Worm (Caenorhabditis elegans) whole organism, early embryonic: ENCODE data around the gene ZK546.5.
"Not testable (repeated sequence)": the region's sequence is repeated elsewhere in the genome, so short reads cannot be mapped to it uniquely, and the experiment has no call there.

Source experiments
- B0310.2 ChIP-seq: sonication (generic microtip); optimal IDR thresholded peaks from 2 replicates; lab custom pipeline; 2016; ENCODE audit warnings: mild to moderate bottlenecking, missing genetic modification characterization, missing compliant biosample characterization
- F13C5.2 ChIP-seq: sonication (generic microtip); optimal IDR thresholded peaks from 2 replicates; lab custom pipeline; 2017; ENCODE audit warnings: mild to moderate bottlenecking, missing genetic modification characterization, inconsistent platforms, missing compliant biosample characterization
- aly-1 ChIP-seq: sonication (generic microtip); optimal IDR thresholded peaks from 2 replicates; lab custom pipeline; 2016; ENCODE audit warnings: missing genetic modification characterization, missing compliant biosample characterization
- ama-1 ChIP-seq: fragments of 150-350 bp; optimal IDR thresholded peaks from 2 replicates; lab custom pipeline; 2014
- ceh-13 ChIP-seq: fragments of 200-800 bp; sonication (Bioruptor generic); optimal IDR thresholded peaks from 2 replicates; lab custom pipeline; 2018; ENCODE audit warnings: mild to moderate bottlenecking, missing genetic modification characterization, missing compliant biosample characterization
- ceh-36 ChIP-seq: sonication (generic microtip); optimal IDR thresholded peaks from 2 replicates; lab custom pipeline; 2016; ENCODE audit warnings: missing genetic modification characterization, inconsistent platforms, missing compliant biosample characterization
- ets-7 ChIP-seq: sonication (generic microtip); optimal IDR thresholded peaks from 2 replicates; lab custom pipeline; 2016; ENCODE audit warnings: missing genotype, missing genetic modification characterization, missing compliant biosample characterization
- flt-1 ChIP-seq: fragments of 200-800 bp; sonication (Bioruptor generic); IDR thresholded peaks from 2 replicates; pipeline ENCODE4 v1.3.6; 2022; ENCODE audit warnings: missing genetic modification characterization, missing compliant biosample characterization
- hmbx-1 ChIP-seq: sonication (generic microtip); optimal IDR thresholded peaks from 2 replicates; lab custom pipeline; 2016; ENCODE audit warnings: mild to moderate bottlenecking, missing genetic modification characterization, missing compliant biosample characterization
- hmg-4 ChIP-seq: fragments of 200-800 bp; sonication (Bioruptor generic); optimal IDR thresholded peaks from 2 replicates; lab custom pipeline; 2018; ENCODE audit warnings: mild to moderate bottlenecking, missing genetic modification characterization, missing compliant biosample characterization
- hnd-1 ChIP-seq: sonication (generic microtip); optimal IDR thresholded peaks from 2 replicates; lab custom pipeline; 2016; ENCODE audit warnings: missing genetic modification characterization, missing compliant biosample characterization
- pes-1 ChIP-seq: fragments of 200-800 bp; sonication (Bioruptor generic); IDR thresholded peaks from 2 replicates; pipeline ENCODE4 v1.3.6; 2022; ENCODE audit warnings: missing genetic modification reagents, missing genetic modification characterization, missing compliant biosample characterization
- scrt-1 ChIP-seq: fragments of 200-800 bp; sonication (Bioruptor generic); IDR thresholded peaks from 2 replicates; pipeline ENCODE4 v1.3.6; 2022; ENCODE audit warnings: missing genetic modification characterization, missing compliant biosample characterization
- sea-1 ChIP-seq: fragments of 200-800 bp; sonication (Bioruptor generic); conservative IDR thresholded peaks from 2 replicates; pipeline ENCODE4 v1.3.6; 2022; ENCODE audit warnings: missing genetic modification characterization, missing compliant biosample characterization
- tbx-11 ChIP-seq: fragments of 200-800 bp; sonication (Bioruptor generic); IDR thresholded peaks from 2 replicates; pipeline ENCODE4 v1.3.6; 2022; ENCODE audit warnings: missing genetic modification characterization, missing compliant biosample characterization
- tbx-37 ChIP-seq: fragments of 200-800 bp; sonication (Bioruptor generic); conservative IDR thresholded peaks from 2 replicates; pipeline ENCODE4 v1.3.6; 2022; ENCODE audit warnings: missing genetic modification reagents, missing genetic modification characterization, missing compliant biosample characterization
- tra-4 ChIP-seq: sonication (generic microtip); optimal IDR thresholded peaks from 2 replicates; lab custom pipeline; 2017; ENCODE audit warnings: missing genetic modification characterization, missing compliant biosample characterization

The ZK546.5 gene

ce11 chrII:4915572-4915971 is 20.0 kb upstream of the ZK546.5 start:
- TF ChIP-seq ama-1 (lab: Kevin White, UChicago) (no peak), flt-1 (no peak), ceh-13 (GFP tag; lab: Kevin White, UChicago) (no peak), B0310.2 (tag; lab: Kevin White, UChicago) (no peak), scrt-1 (no peak), ets-7 (tag; lab: Kevin White, UChicago) (no peak), hnd-1 (no peak), hmbx-1 (tag; lab: Kevin White, UChicago) (no peak), ceh-36 (tag; lab: Kevin White, UChicago) (no peak), tbx-37 (GFP tag; lab: Robert Waterston, UW) (no peak), aly-1 (tag; lab: Kevin White, UChicago) (no peak), tra-4 (no peak), pes-1 (GFP tag; lab: Robert Waterston, UW) (no peak), sea-1 (GFP tag; lab: Robert Waterston, UW) (no peak)

- TF ChIP-seq hmbx-1 (tag; lab: Kevin White, UChicago); ets-7 (tag; lab: Kevin White, UChicago); ama-1 (lab: Kevin White, UChicago): not testable (repeated sequence)
Measured at ce11 chrII:4916462-4916861, 19.2 kb upstream of the ZK546.5 start, which contains the start of gene msp-31. Gene msp-31 (minus strand): TSS chrII:4916562.

DNA sequence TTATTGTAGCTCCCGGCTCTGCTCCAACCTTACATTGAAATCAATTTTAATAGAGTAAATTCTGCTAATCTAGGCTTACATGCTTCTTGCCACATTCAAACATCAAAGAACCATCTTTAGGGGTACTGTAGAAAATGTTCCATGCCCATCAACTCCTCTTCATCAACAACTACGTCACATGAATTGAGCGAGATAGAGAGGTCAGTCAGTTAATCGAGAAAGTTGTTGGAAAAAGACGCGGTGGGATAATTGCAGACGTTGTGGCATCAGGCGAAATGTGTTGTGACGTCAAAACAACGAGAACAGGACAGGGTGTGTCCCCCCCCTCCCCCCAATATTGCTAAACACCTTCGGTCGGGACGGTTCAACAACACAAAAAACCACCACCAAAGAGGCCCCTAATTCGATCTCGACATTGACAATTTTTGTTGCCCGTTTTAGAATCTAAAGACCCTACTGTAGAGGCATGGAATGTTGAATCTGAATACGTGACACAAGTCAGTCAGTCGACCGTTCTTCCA is 17.1 kb upstream of the ZK546.5 start:
- TF ChIP-seq pes-1 (GFP tag; lab: Robert Waterston, UW), result no peak
- TF ChIP-seq F13C5.2 (tag; lab: Kevin White, UChicago), result no peak
- no peak for TF ChIP-seq ets-7 (tag; lab: Kevin White, UChicago)
- TF ChIP-seq scrt-1, result no peak
- TF ChIP-seq hnd-1, result no peak
- no peak for TF ChIP-seq sea-1 (GFP tag; lab: Robert Waterston, UW)
- TF ChIP-seq ama-1 (lab: Kevin White, UChicago), result no peak
- no peak for TF ChIP-seq tbx-11 (GFP tag; lab: Robert Waterston, UW)
- no peak for TF ChIP-seq tbx-37 (GFP tag; lab: Robert Waterston, UW)
- TF ChIP-seq tra-4, result no peak
- no peak for TF ChIP-seq ceh-36 (tag; lab: Kevin White, UChicago)
- TF ChIP-seq hmg-4 (GFP tag; lab: Kevin White, UChicago), result no peak
- TF ChIP-seq flt-1, result no peak
- TF ChIP-seq aly-1 (tag; lab: Kevin White, UChicago), result no peak
- TF ChIP-seq ceh-13 (GFP tag; lab: Kevin White, UChicago), result no peak
- no peak for TF ChIP-seq B0310.2 (tag; lab: Kevin White, UChicago)
- no peak for TF ChIP-seq hmbx-1 (tag; lab: Kevin White, UChicago)

ce11 chrII:4920608-4921007 is 15.0 kb upstream of the ZK546.5 start:
- TF ChIP-seq ets-7 (tag; lab: Kevin White, UChicago), result no peak

ce11 chrII:4924729-4925128 is 10.9 kb upstream of the ZK546.5 start:
- TF ChIP-seq pes-1 (GFP tag; lab: Robert Waterston, UW), result no peak
- no peak for TF ChIP-seq ets-7 (tag; lab: Kevin White, UChicago)
- TF ChIP-seq flt-1, result no peak
- TF ChIP-seq ama-1 (lab: Kevin White, UChicago), result no peak
- TF ChIP-seq B0310.2 (tag; lab: Kevin White, UChicago), result no peak
- TF ChIP-seq tbx-37 (GFP tag; lab: Robert Waterston, UW), result no peak
- no peak for TF ChIP-seq ceh-36 (tag; lab: Kevin White, UChicago)
- no peak for TF ChIP-seq scrt-1
- TF ChIP-seq F13C5.2 (tag; lab: Kevin White, UChicago), result no peak
- no peak for TF ChIP-seq tbx-11 (GFP tag; lab: Robert Waterston, UW)
- no peak for TF ChIP-seq hnd-1
- TF ChIP-seq ceh-13 (GFP tag; lab: Kevin White, UChicago), result no peak
- no peak for TF ChIP-seq tra-4
- TF ChIP-seq hmbx-1 (tag; lab: Kevin White, UChicago), result no peak

DNA sequence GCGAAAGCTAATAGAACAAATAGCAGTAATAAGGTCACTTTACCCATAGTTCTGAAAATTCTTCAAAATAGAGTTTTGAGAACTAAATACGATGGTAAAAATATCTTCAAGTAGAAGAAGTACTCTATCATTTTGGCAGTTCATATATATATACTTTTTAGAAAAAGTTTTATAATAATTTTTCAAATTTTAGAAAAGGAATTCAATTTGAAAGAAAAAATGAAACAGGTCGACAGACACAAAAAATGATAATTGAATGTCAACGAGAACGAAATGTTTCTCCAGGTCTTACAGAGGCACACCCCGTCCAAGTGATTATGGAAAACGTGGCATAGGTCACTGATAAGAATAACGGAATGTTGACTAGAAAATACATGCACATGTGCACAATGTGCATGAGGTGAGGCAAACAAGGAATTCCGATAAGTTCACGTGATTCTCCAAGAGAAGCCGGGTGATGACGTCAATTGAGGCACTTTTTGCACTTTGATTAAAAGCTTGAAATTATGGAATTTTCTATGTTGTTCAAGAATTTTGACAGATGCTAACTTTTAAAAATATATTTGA is 10.3 kb upstream of the ZK546.5 start, which contains the start of gene aagr-2:
aagr-2 (minus strand) TSS at position 51 of the 567 bp plus-strand sequence.
- TF ChIP-seq flt-1 (no peak), hmg-4 (GFP tag; lab: Kevin White, UChicago) (no peak), tbx-11 (GFP tag; lab: Robert Waterston, UW) (no peak), sea-1 (GFP tag; lab: Robert Waterston, UW) (no peak)

ce11 chrII:4928367-4928766 is 7.3 kb upstream of the ZK546.5 start:
- TF ChIP-seq tbx-37 (GFP tag; lab: Robert Waterston, UW), result peak; percentile 64
- TF ChIP-seq flt-1, result peak; percentile 71
- TF ChIP-seq tbx-11 (GFP tag; lab: Robert Waterston, UW), result peak; percentile 64; the same call in 1 of the 2 replicates
- TF ChIP-seq pes-1 (GFP tag; lab: Robert Waterston, UW), result peak; percentile 75; the same call in 1 of the 2 replicates
- 0 out of 2 replicates have a peak, but pooled peaks have one; percentile 52 for TF ChIP-seq sea-1 (GFP tag; lab: Robert Waterston, UW)

DNA sequence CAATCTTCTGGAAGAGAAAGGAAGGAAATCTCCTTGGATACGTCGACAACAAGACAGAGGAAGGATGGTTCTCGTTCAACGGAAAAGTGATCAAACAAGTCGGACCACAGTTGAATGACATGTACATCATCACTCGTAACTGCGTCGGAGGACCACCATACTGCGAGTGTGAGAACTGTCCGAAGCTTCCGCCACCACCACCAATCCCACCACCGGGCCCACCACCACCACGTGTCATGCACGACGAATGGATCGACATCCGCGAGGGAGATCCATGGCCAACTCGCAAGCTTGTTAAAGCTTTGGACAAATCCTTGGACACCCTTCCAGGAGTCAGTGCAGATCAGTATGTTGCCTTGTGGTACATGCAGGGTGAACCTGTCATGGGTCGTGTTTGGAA is 4.3 kb upstream of the ZK546.5 start:
- TF ChIP-seq tbx-11 (GFP tag; lab: Robert Waterston, UW) (no peak), hmbx-1 (tag; lab: Kevin White, UChicago) (no peak), ama-1 (lab: Kevin White, UChicago) (no peak), tbx-37 (GFP tag; lab: Robert Waterston, UW) (no peak), tra-4 (no peak)
